Worm (Caenorhabditis elegans) whole organism, early embryonic: ENCODE data around the gene Y37D8A.25.

Source experiments
- aly-1 ChIP-seq: sonication (generic microtip); optimal IDR thresholded peaks from 2 replicates; lab custom pipeline; 2016; ENCODE audit warnings: missing genetic modification characterization, missing compliant biosample characterization
- ama-1 ChIP-seq: fragments of 150-350 bp; optimal IDR thresholded peaks from 2 replicates; lab custom pipeline; 2014
- ets-7 ChIP-seq: sonication (generic microtip); optimal IDR thresholded peaks from 2 replicates; lab custom pipeline; 2016; ENCODE audit warnings: missing genotype, missing genetic modification characterization, missing compliant biosample characterization
- pes-1 ChIP-seq: fragments of 200-800 bp; sonication (Bioruptor generic); IDR thresholded peaks from 2 replicates; pipeline ENCODE4 v1.3.6; 2022; ENCODE audit warnings: missing genetic modification reagents, missing genetic modification characterization, missing compliant biosample characterization
- tbx-11 ChIP-seq: fragments of 200-800 bp; sonication (Bioruptor generic); IDR thresholded peaks from 2 replicates; pipeline ENCODE4 v1.3.6; 2022; ENCODE audit warnings: missing genetic modification characterization, missing compliant biosample characterization
- tbx-37 ChIP-seq: fragments of 200-800 bp; sonication (Bioruptor generic); conservative IDR thresholded peaks from 2 replicates; pipeline ENCODE4 v1.3.6; 2022; ENCODE audit warnings: missing genetic modification reagents, missing genetic modification characterization, missing compliant biosample characterization

ce11 chrIII:12838299-12838698 lies 18.2 kb upstream of the Y37D8A.25 start:
- TF ChIP-seq ets-7 (tag; lab: Kevin White, UChicago), result no peak
- TF ChIP-seq aly-1, result no peak
- no peak for TF ChIP-seq pes-1 (GFP tag; lab: Robert Waterston, UW)
- TF ChIP-seq ama-1 (lab: Kevin White, UChicago), result no peak
- no peak for TF ChIP-seq tbx-37 (GFP tag; lab: Robert Waterston, UW)
- no peak for TF ChIP-seq tbx-11 (GFP tag; lab: Robert Waterston, UW)
